Worm (Caenorhabditis elegans) whole organism, early embryonic: Measurements from ENCODE around the gene nhr-201.

Experiments used
- B0310.2 ChIP-seq: sonication (generic microtip); optimal IDR thresholded peaks from 2 replicates; lab custom pipeline; 2016; ENCODE audit warnings: mild to moderate bottlenecking, missing genetic modification characterization, missing compliant biosample characterization
- F13C5.2 ChIP-seq: sonication (generic microtip); optimal IDR thresholded peaks from 2 replicates; lab custom pipeline; 2017; ENCODE audit warnings: mild to moderate bottlenecking, missing genetic modification characterization, inconsistent platforms, missing compliant biosample characterization
- aly-1 ChIP-seq: sonication (generic microtip); optimal IDR thresholded peaks from 2 replicates; lab custom pipeline; 2016; ENCODE audit warnings: missing genetic modification characterization, missing compliant biosample characterization
- ama-1 ChIP-seq: fragments of 150-350 bp; optimal IDR thresholded peaks from 2 replicates; lab custom pipeline; 2014
- ets-7 ChIP-seq: sonication (generic microtip); optimal IDR thresholded peaks from 2 replicates; lab custom pipeline; 2016; ENCODE audit warnings: missing genotype, missing genetic modification characterization, missing compliant biosample characterization
- flt-1 ChIP-seq: fragments of 200-800 bp; sonication (Bioruptor generic); IDR thresholded peaks from 2 replicates; pipeline ENCODE4 v1.3.6; 2022; ENCODE audit warnings: missing genetic modification characterization, missing compliant biosample characterization
- hmg-4 ChIP-seq: fragments of 200-800 bp; sonication (Bioruptor generic); optimal IDR thresholded peaks from 2 replicates; lab custom pipeline; 2018; ENCODE audit warnings: mild to moderate bottlenecking, missing genetic modification characterization, missing compliant biosample characterization
- hnd-1 ChIP-seq: sonication (generic microtip); optimal IDR thresholded peaks from 2 replicates; lab custom pipeline; 2016; ENCODE audit warnings: missing genetic modification characterization, missing compliant biosample characterization
- pes-1 ChIP-seq: fragments of 200-800 bp; sonication (Bioruptor generic); IDR thresholded peaks from 2 replicates; pipeline ENCODE4 v1.3.6; 2022; ENCODE audit warnings: missing genetic modification reagents, missing genetic modification characterization, missing compliant biosample characterization
- sea-1 ChIP-seq: fragments of 200-800 bp; sonication (Bioruptor generic); conservative IDR thresholded peaks from 2 replicates; pipeline ENCODE4 v1.3.6; 2022; ENCODE audit warnings: missing genetic modification characterization, missing compliant biosample characterization
- tbx-11 ChIP-seq: fragments of 200-800 bp; sonication (Bioruptor generic); IDR thresholded peaks from 2 replicates; pipeline ENCODE4 v1.3.6; 2022; ENCODE audit warnings: missing genetic modification characterization, missing compliant biosample characterization
- tbx-37 ChIP-seq: fragments of 200-800 bp; sonication (Bioruptor generic); conservative IDR thresholded peaks from 2 replicates; pipeline ENCODE4 v1.3.6; 2022; ENCODE audit warnings: missing genetic modification reagents, missing genetic modification characterization, missing compliant biosample characterization
- tra-4 ChIP-seq: sonication (generic microtip); optimal IDR thresholded peaks from 2 replicates; lab custom pipeline; 2017; ENCODE audit warnings: missing genetic modification characterization, missing compliant biosample characterization

- TF ChIP-seq F13C5.2 (no peak), ets-7 (tag; lab: Kevin White, UChicago) (no peak), pes-1 (no peak), tbx-37 (GFP tag; lab: Robert Waterston, UW) (no peak), sea-1 (GFP tag; lab: Robert Waterston, UW) (no peak), hmg-4 (GFP tag; lab: Kevin White, UChicago) (no peak), ama-1 (lab: Kevin White, UChicago) (no peak), aly-1 (tag; lab: Kevin White, UChicago) (no peak), flt-1 (GFP tag; lab: Robert Waterston, UW) (no peak), tbx-11 (GFP tag; lab: Robert Waterston, UW) (no peak), B0310.2 (tag; lab: Kevin White, UChicago) (no peak), hnd-1 (no peak), tra-4 (tag; lab: Kevin White, UChicago) (no peak)
Observed at ce11 chrV:415072-415471, 49.6 kb upstream of the nhr-201 start.
